Fruit fly (Drosophila melanogaster): ENCODE results near the gene LysX.

The LysX gene

dm6 chr3L:1204674-1205547 lies 9.8 kb upstream of the LysX start, which contains the start of gene CG9119:
Gene CG9119, minus strand, starts transcription at chr3L:1204795.
- TF ChIP-seq CrebA (GFP tag; optimal IDR thresholded peaks at IDR 0.05; ENCODE audit: borderline replicate concordance) (no peak), Sp1 (GFP tag; optimal IDR thresholded peaks at IDR 0.05) (peak; percentile 28), Myc (optimal IDR thresholded peaks at IDR 0.05) (no peak), rgr (GFP tag; optimal IDR thresholded peaks at IDR 0.05) (peak; percentile 27), psq (GFP tag; optimal IDR thresholded peaks at IDR 0.05) (peak; percentile 6), OdsH (GFP tag; optimal IDR thresholded peaks at IDR 0.05) (peak; percentile 46), ey (GFP tag; optimal IDR thresholded peaks at IDR 0.05) (peak; percentile 59), h (GFP tag; optimal IDR thresholded peaks at IDR 0.05) (peak; percentile 59), sv (GFP tag; optimal IDR thresholded peaks at IDR 0.05) (peak; percentile 40), dmrt93B (GFP tag; optimal IDR thresholded peaks at IDR 0.05) (peak; percentile 34), Mio (GFP tag; optimal IDR thresholded peaks at IDR 0.05) (no peak), br (GFP tag; optimal IDR thresholded peaks at IDR 0.05) (peak; percentile 52), foxo (GFP tag; optimal IDR thresholded peaks at IDR 0.05) (peak in 1 of 2 experiments; percentile 61), HLH106 (tag; optimal IDR thresholded peaks at IDR 0.05) (peak; percentile 24), CG32264 (GFP tag; optimal IDR thresholded peaks at IDR 0.05) (no peak), fru (GFP tag; optimal IDR thresholded peaks at IDR 0.05) (peak; percentile 72)

- TF ChIP-seq Hnf4 (GFP tag; optimal IDR thresholded peaks at IDR 0.05) (no peak), Dfd (GFP tag; optimal IDR thresholded peaks at IDR 0.05) (peak; percentile 97), Mio (GFP tag; optimal IDR thresholded peaks at IDR 0.05) (no peak), brk (GFP tag; optimal IDR thresholded peaks at IDR 0.05) (no peak), OdsH (GFP tag; optimal IDR thresholded peaks at IDR 0.05) (no peak)
Observed at dm6 chr3L:1203855-1204431, 8.8 kb upstream of the LysX start.

dm6 chr3L:1202588-1203195 lies 7.6 kb upstream of the LysX start, which contains the start of gene meep:
Gene meep, minus strand, starts transcription at chr3L:1203036.
- no peak for TF ChIP-seq br (GFP tag; optimal IDR thresholded peaks at IDR 0.05)
- TF ChIP-seq Jra (GFP tag; optimal IDR thresholded peaks at IDR 0.05), result no peak

dm6 chr3L:1200357-1201051 lies 5.4 kb upstream of the LysX start, which contains the start of gene mwh:
Gene mwh, plus strand, starts transcription at chr3L:1200786.
- no peak for TF ChIP-seq Dfd (GFP tag; optimal IDR thresholded peaks at IDR 0.05)

dm6 chr3L:1195868-1196552 lies 908 bp upstream of the LysX start, which contains the start of gene Aplip1:
Gene Aplip1, plus strand, starts transcription at chr3L:1196317.
- TF ChIP-seq Mio (GFP tag; optimal IDR thresholded peaks at IDR 0.05), result no peak
- no peak for TF ChIP-seq Myc (optimal IDR thresholded peaks at IDR 0.05)
- no peak for TF ChIP-seq tai (GFP tag; optimal IDR thresholded peaks at IDR 0.05)
- no peak for TF ChIP-seq br (GFP tag; optimal IDR thresholded peaks at IDR 0.05)
- TF ChIP-seq dmrt93B (GFP tag; optimal IDR thresholded peaks at IDR 0.05), result no peak
- TF ChIP-seq Rel (GFP tag; optimal IDR thresholded peaks at IDR 0.05), result no peak
- peak; percentile 72 for TF ChIP-seq Rel (tag; optimal IDR thresholded peaks at IDR 0.05)
- TF ChIP-seq fru (GFP tag; optimal IDR thresholded peaks at IDR 0.05), result no peak
- TF ChIP-seq foxo (GFP tag; optimal IDR thresholded peaks at IDR 0.05), result peak in 1 of 2 experiments; percentile 15
- no peak for TF ChIP-seq usp (GFP tag; optimal IDR thresholded peaks at IDR 0.05)
- TF ChIP-seq brk (GFP tag; optimal IDR thresholded peaks at IDR 0.05), result no peak
- TF ChIP-seq CG32264 (GFP tag; optimal IDR thresholded peaks at IDR 0.05), result no peak
